Worm (Caenorhabditis elegans) whole organism, young adult: Measurements from ENCODE around the gene aqp-3.

ENCODE experiments used
- C06A6.2 ChIP-seq: fragments of 200-800 bp; sonication (Bioruptor generic); conservative IDR thresholded peaks from 2 replicates; pipeline ENCODE4 v1.3.6; 2022; ENCODE audit warnings: missing genetic modification characterization, missing compliant biosample characterization
- F49E8.2 ChIP-seq: sonication (generic microtip); optimal IDR thresholded peaks from 3 replicates; lab custom pipeline; 2017; ENCODE audit warnings: missing genetic modification characterization, mild to moderate bottlenecking, missing compliant biosample characterization, antibody characterized with exemption, moderate library complexity; ENCODE audit not compliant: insufficient read depth
- F55B11.4 ChIP-seq: sonication (generic microtip); optimal IDR thresholded peaks from 2 replicates; lab custom pipeline; 2016; ENCODE audit warnings: missing compliant biosample characterization, missing genetic modification characterization, borderline replicate concordance; ENCODE audit not compliant: insufficient read depth
- F57C9.4 ChIP-seq: sonication (generic microtip); optimal IDR thresholded peaks from 2 replicates; lab custom pipeline; 2017; ENCODE audit warnings: mild to moderate bottlenecking, missing genetic modification characterization, missing compliant biosample characterization
- T26A5.8 ChIP-seq: sonication (generic microtip); optimal IDR thresholded peaks from 2 replicates; lab custom pipeline; 2016; ENCODE audit warnings: missing genetic modification characterization, missing compliant biosample characterization
- ama-1 ChIP-seq, 3 experiments: fragments of 150-350 bp in 1 of 3; sonication (generic microtip) in 2 of 3; optimal IDR thresholded peaks; 2 replicates each; lab custom pipeline; 2014 to 2018; ENCODE audit warnings: missing biosample characterization in 2 of 3, missing genetic modification characterization in 2 of 3, missing genetic modification reagents in 2 of 3
- hrde-1 ChIP-seq: sonication (generic microtip); optimal IDR thresholded peaks from 2 replicates; lab custom pipeline; 2016; ENCODE audit warnings: missing genetic modification characterization, mild to moderate bottlenecking, missing compliant biosample characterization, moderate library complexity, missing genotype, missing genetic modification reagents, borderline replicate concordance
- lin-40 ChIP-seq: sonication (generic microtip); optimal IDR thresholded peaks from 2 replicates; lab custom pipeline; 2016; ENCODE audit warnings: missing genetic modification characterization, mild to moderate bottlenecking, missing compliant biosample characterization, missing genotype, missing genetic modification reagents
- lin-54 ChIP-seq: fragments of 200-800 bp; sonication (Bioruptor generic); optimal IDR thresholded peaks from 2 replicates; lab custom pipeline; 2018; ENCODE audit warnings: mild to moderate bottlenecking, missing genetic modification characterization, missing compliant biosample characterization
- lsl-1 ChIP-seq: fragments of 200-800 bp; sonication (Bioruptor generic); optimal IDR thresholded peaks from 2 replicates; lab custom pipeline; 2018; ENCODE audit warnings: mild to moderate bottlenecking, missing genetic modification characterization, moderate library complexity, missing compliant biosample characterization
- nhr-80 ChIP-seq: sonication (generic microtip); optimal IDR thresholded peaks from 2 replicates; lab custom pipeline; 2016; ENCODE audit warnings: missing genetic modification characterization, missing compliant biosample characterization
- snpc-1.3 ChIP-seq: sonication (generic microtip); optimal IDR thresholded peaks from 2 replicates; lab custom pipeline; 2017; ENCODE audit warnings: missing genetic modification characterization, mild to moderate bottlenecking, missing compliant biosample characterization, antibody characterized with exemption, moderate library complexity, missing genotype, missing genetic modification reagents; ENCODE audit not compliant: insufficient read depth
- ztf-22 ChIP-seq: fragments of 200-800 bp; sonication (Bioruptor generic); optimal IDR thresholded peaks from 2 replicates; lab custom pipeline; 2018; ENCODE audit warnings: mild to moderate bottlenecking, missing genetic modification characterization, moderate library complexity, missing compliant biosample characterization

ce11 chrIV:10975968-10976367 lies 9.7 kb upstream of the aqp-3 start:
- peak; percentile 44 for TF ChIP-seq nhr-80 (tag; lab: Kevin White, UChicago)
- TF ChIP-seq C06A6.2, result peak; percentile 62; the same call in 1 of the 2 replicates
- TF ChIP-seq lsl-1 (GFP tag; lab: Kevin White, UChicago), result no peak
- no peak for TF ChIP-seq lin-54 (GFP tag; lab: Kevin White, UChicago)
- no peak for TF ChIP-seq F55B11.4 (tag; lab: Kevin White, UChicago)
- TF ChIP-seq ama-1 (optimal IDR thresholded peaks at IDR 0.05; lab: Kevin White, UChicago), result no peak
- TF ChIP-seq ama-1 (GFP tag; optimal IDR thresholded peaks at IDR 0.05; lab: Kevin White, UChicago), result no peak
- TF ChIP-seq F49E8.2 (tag; lab: Kevin White, UChicago), result no peak
- no peak for TF ChIP-seq T26A5.8 (tag; lab: Kevin White, UChicago)
- TF ChIP-seq lin-40, result peak; percentile 61
- no peak for TF ChIP-seq ztf-22 (GFP tag; lab: Kevin White, UChicago)
- TF ChIP-seq snpc-1.3 (tag; lab: Kevin White, UChicago), result no peak
- no peak for TF ChIP-seq F57C9.4 (tag; lab: Kevin White, UChicago)
- no peak for TF ChIP-seq hrde-1 (tag; lab: Kevin White, UChicago)
